Fruit fly (Drosophila melanogaster) whole organism, embryonic: ENCODE measurements around the gene vih.

Experiments used
- C15 ChIP-seq: fragments of 200-800 bp; sonication (Bioruptor generic); IDR thresholded peaks from 3 replicates; pipeline ENCODE4 v1.3.6; 2022; ENCODE audit warnings: missing biosample characterization, missing genetic modification characterization
- CG10321 ChIP-seq: fragments of 200-800 bp; sonication (Bioruptor generic); IDR thresholded peaks from 2 replicates; pipeline ENCODE4 v1.3.6; 2022; ENCODE audit warnings: missing biosample characterization, missing genetic modification characterization
- CG10959 ChIP-seq: fragments of 200-800 bp; sonication (Bioruptor generic); IDR thresholded peaks from 2 replicates; pipeline ENCODE4 v1.3.6; 2022; ENCODE audit warnings: missing biosample characterization, missing genetic modification characterization
- CG11456 ChIP-seq: fragments of 200-800 bp; sonication (Bioruptor generic); IDR thresholded peaks from 3 replicates; pipeline ENCODE4 v1.3.6; 2022; ENCODE audit warnings: missing biosample characterization, missing genetic modification characterization
- CG12744 ChIP-seq: fragments of 200-800 bp; sonication (Bioruptor generic); optimal IDR thresholded peaks from 2 replicates; lab custom pipeline; 2016; ENCODE audit warnings: missing biosample characterization, missing genetic modification characterization
- CG14014 ChIP-seq: fragments of 200-800 bp; sonication (Bioruptor generic); IDR thresholded peaks from 2 replicates; pipeline ENCODE4 v1.3.6; 2022; ENCODE audit warnings: missing biosample characterization, missing genetic modification characterization
- CG15011 ChIP-seq: fragments of 200-800 bp; sonication (Bioruptor generic); optimal IDR thresholded peaks from 3 replicates; lab custom pipeline; 2018; ENCODE audit warnings: missing biosample characterization, mild to moderate bottlenecking, missing genetic modification characterization
- CG15479 ChIP-seq: fragments of 200-800 bp; sonication (Bioruptor generic); optimal IDR thresholded peaks from 3 replicates; lab custom pipeline; 2019; ENCODE audit warnings: missing biosample characterization, mild to moderate bottlenecking, missing genetic modification characterization, moderate library complexity
- CG1647 ChIP-seq: fragments of 200-800 bp; sonication (Bioruptor generic); optimal IDR thresholded peaks from 3 replicates; lab custom pipeline; 2016; ENCODE audit warnings: missing biosample characterization, missing genetic modification characterization
- CG18011 ChIP-seq: fragments of 200-800 bp; sonication (Bioruptor generic); optimal IDR thresholded peaks from 2 replicates; lab custom pipeline; 2017; ENCODE audit warnings: missing biosample characterization, missing genetic modification characterization, mild to moderate bottlenecking, moderate library complexity, missing genotype
- CG2202 ChIP-seq: fragments of 200-800 bp; sonication (Bioruptor generic); optimal IDR thresholded peaks from 2 replicates; lab custom pipeline; 2018; ENCODE audit warnings: missing biosample characterization, mild to moderate bottlenecking, missing genetic modification characterization
- CG30020 ChIP-seq: fragments of 200-800 bp; optimal IDR thresholded peaks from 2 replicates; lab custom pipeline; 2019; ENCODE audit warnings: missing biosample characterization, mild to moderate bottlenecking, missing genetic modification characterization, moderate library complexity
- CG3995 ChIP-seq: fragments of 200-800 bp; sonication (Bioruptor generic); optimal IDR thresholded peaks from 3 replicates; lab custom pipeline; 2016; ENCODE audit warnings: missing biosample characterization, missing genetic modification characterization
- CG4282 ChIP-seq: fragments of 200-800 bp; sonication (Bioruptor generic); optimal IDR thresholded peaks from 2 replicates; lab custom pipeline; 2016; ENCODE audit warnings: missing biosample characterization, missing genetic modification characterization
- CG6254 ChIP-seq: fragments of 200-800 bp; sonication (Bioruptor generic); optimal IDR thresholded peaks from 3 replicates; lab custom pipeline; 2017; ENCODE audit warnings: mild to moderate bottlenecking, missing biosample characterization, missing genetic modification reagents, missing genetic modification characterization
- CG6683 ChIP-seq: fragments of 200-800 bp; sonication (Bioruptor generic); optimal IDR thresholded peaks from 2 replicates; lab custom pipeline; 2017; ENCODE audit warnings: missing biosample characterization, mild to moderate bottlenecking, missing genetic modification characterization, missing genetic modification reagents
- CG6813 ChIP-seq: fragments of 200-800 bp; sonication (Bioruptor generic); optimal IDR thresholded peaks from 2 replicates; lab custom pipeline; 2017; ENCODE audit warnings: missing biosample characterization, missing genetic modification characterization, mild to moderate bottlenecking, moderate library complexity, missing genetic modification reagents
- CG6854 ChIP-seq: fragments of 200-800 bp; sonication (Bioruptor generic); optimal IDR thresholded peaks from 3 replicates; lab custom pipeline; 2017; ENCODE audit warnings: missing biosample characterization, mild to moderate bottlenecking, missing genetic modification characterization
- CkIIα-i1 ChIP-seq: fragments of 200-800 bp; sonication (Bioruptor generic); IDR thresholded peaks from 2 replicates; pipeline ENCODE4 v1.3.6; 2022; ENCODE audit warnings: missing biosample characterization, missing genetic modification characterization
- D ChIP-seq, 2 experiments: fragments of 200-800 bp in 1 of 2; fragments of >200 bp in 1 of 2; sonication (Bioruptor generic) in 1 of 2; optimal IDR thresholded peaks; 2 replicates in 1 of 2; 3 replicates in 1 of 2; lab custom pipeline; 2017; ENCODE audit warnings: mild to moderate bottlenecking in 1 of 2, missing biosample characterization in 1 of 2, missing genetic modification characterization in 1 of 2, missing genetic modification reagents in 1 of 2
- Dfd ChIP-seq, 2 experiments: fragments of >200 bp; optimal IDR thresholded peaks; 2 replicates each; lab custom pipeline; 2017; ENCODE audit warnings: missing biosample characterization in 2 of 2, missing genetic modification characterization in 2 of 2
- Dip3 ChIP-seq: fragments of 200-800 bp; sonication (Bioruptor generic); optimal IDR thresholded peaks from 3 replicates; lab custom pipeline; 2016; ENCODE audit warnings: missing biosample characterization, missing genetic modification characterization
- Dll ChIP-seq: fragments of 200-800 bp; sonication (Bioruptor generic); IDR thresholded peaks from 4 replicates; pipeline ENCODE4 v1.3.6; 2022; ENCODE audit warnings: missing biosample characterization, missing genetic modification characterization; ENCODE audit not compliant: partially characterized antibody
- Lhr ChIP-seq: fragments of 200-800 bp; sonication (Bioruptor generic); optimal IDR thresholded peaks from 3 replicates; lab custom pipeline; 2017; ENCODE audit warnings: mild to moderate bottlenecking, missing biosample characterization, missing genetic modification reagents, missing genetic modification characterization
- Lim3 ChIP-seq: fragments of 200-800 bp; sonication (Bioruptor generic); IDR thresholded peaks from 2 replicates; pipeline ENCODE4 v1.3.6; 2022; ENCODE audit warnings: missing biosample characterization, missing genetic modification characterization
- Max ChIP-seq: fragments of 200-800 bp; sonication (Bioruptor generic); optimal IDR thresholded peaks from 2 replicates; lab custom pipeline; 2016; ENCODE audit warnings: missing biosample characterization, mild to moderate bottlenecking, missing genetic modification characterization
- NC2α ChIP-seq: fragments of 200-800 bp; sonication (Bioruptor generic); optimal IDR thresholded peaks from 2 replicates; lab custom pipeline; 2016; ENCODE audit warnings: missing biosample characterization, missing genetic modification characterization
- Nf-YC ChIP-seq: fragments of 200-800 bp; optimal IDR thresholded peaks from 3 replicates; lab custom pipeline; 2019; ENCODE audit warnings: missing biosample characterization, mild to moderate bottlenecking, missing genetic modification characterization, moderate library complexity
- NfI ChIP-seq: fragments of 200-800 bp; sonication (Bioruptor generic); optimal IDR thresholded peaks from 3 replicates; lab custom pipeline; 2018; ENCODE audit warnings: missing biosample characterization, mild to moderate bottlenecking, missing genetic modification characterization, moderate library complexity
- Poxn ChIP-seq: fragments of 200-800 bp; sonication (Bioruptor generic); IDR thresholded peaks from 2 replicates; pipeline ENCODE4 v1.3.6; 2022; ENCODE audit warnings: missing biosample characterization, missing genetic modification characterization
- Rx ChIP-seq: fragments of 200-800 bp; sonication (Bioruptor generic); IDR thresholded peaks from 2 replicates; pipeline ENCODE4 v1.3.6; 2022; ENCODE audit warnings: missing biosample characterization, missing genetic modification characterization
- ato ChIP-seq: fragments of 200-800 bp; sonication (Bioruptor generic); IDR thresholded peaks from 2 replicates; pipeline ENCODE4 v1.3.6; 2022; ENCODE audit warnings: missing biosample characterization, missing genetic modification characterization; ENCODE audit not compliant: partially characterized antibody
- bcd ChIP-seq: fragments of 200-800 bp; sonication (Bioruptor generic); optimal IDR thresholded peaks from 2 replicates; lab custom pipeline; 2017; ENCODE audit warnings: missing biosample characterization, mild to moderate bottlenecking, missing genetic modification characterization
- dimm ChIP-seq: fragments of 200-800 bp; sonication (Bioruptor generic); IDR thresholded peaks from 2 replicates; pipeline ENCODE4 v1.3.6; 2022; ENCODE audit warnings: missing biosample characterization, missing genetic modification characterization
- dpn ChIP-seq, 2 experiments: fragments of 200-800 bp; sonication (Bioruptor generic); optimal IDR thresholded peaks; 3 replicates each; lab custom pipeline; 2016; ENCODE audit warnings: missing biosample characterization in 2 of 2, missing genetic modification characterization in 2 of 2
- grau ChIP-seq: fragments of 200-800 bp; optimal IDR thresholded peaks from 3 replicates; lab custom pipeline; 2019; ENCODE audit warnings: missing biosample characterization, mild to moderate bottlenecking, missing genetic modification characterization, moderate library complexity
- ind ChIP-seq: fragments of 200-800 bp; sonication (Bioruptor generic); optimal IDR thresholded peaks from 3 replicates; lab custom pipeline; 2016; ENCODE audit warnings: missing biosample characterization, missing genetic modification characterization
- kah ChIP-seq: fragments of 200-800 bp; sonication (Bioruptor generic); optimal IDR thresholded peaks from 2 replicates; lab custom pipeline; 2018; ENCODE audit warnings: missing biosample characterization, mild to moderate bottlenecking, missing genetic modification characterization
- nerfin-1 ChIP-seq: fragments of 200-800 bp; sonication (Bioruptor generic); optimal IDR thresholded peaks from 3 replicates; lab custom pipeline; 2019; ENCODE audit warnings: missing biosample characterization, mild to moderate bottlenecking, missing genetic modification characterization, moderate library complexity
- phol ChIP-seq: fragments of 200-800 bp; sonication (Bioruptor generic); optimal IDR thresholded peaks from 3 replicates; lab custom pipeline; 2018; ENCODE audit warnings: missing biosample characterization, mild to moderate bottlenecking, missing genetic modification characterization, moderate library complexity
- pum ChIP-seq: fragments of 200-800 bp; sonication (Bioruptor generic); optimal IDR thresholded peaks from 2 replicates; lab custom pipeline; 2016; ENCODE audit warnings: missing biosample characterization, missing genetic modification characterization
- repo ChIP-seq: fragments of 200-800 bp; sonication (Bioruptor generic); optimal IDR thresholded peaks from 2 replicates; lab custom pipeline; 2016; ENCODE audit warnings: missing biosample characterization, missing genetic modification characterization
- rib ChIP-seq: fragments of 200-800 bp; sonication (Bioruptor generic); IDR thresholded peaks from 2 replicates; pipeline ENCODE4 v1.3.6; 2022; ENCODE audit warnings: missing biosample characterization, missing genetic modification characterization
- scrt ChIP-seq: fragments of 200-800 bp; sonication (Bioruptor generic); optimal IDR thresholded peaks from 2 replicates; lab custom pipeline; 2018; ENCODE audit warnings: missing biosample characterization, mild to moderate bottlenecking, missing genetic modification characterization, moderate library complexity
- slp2 ChIP-seq: fragments of 200-800 bp; sonication (Bioruptor generic); optimal IDR thresholded peaks from 2 replicates; lab custom pipeline; 2016; ENCODE audit warnings: missing biosample characterization, missing genetic modification characterization
- sqz ChIP-seq: fragments of 200-800 bp; sonication (Bioruptor generic); optimal IDR thresholded peaks from 3 replicates; lab custom pipeline; 2018; ENCODE audit warnings: missing biosample characterization, mild to moderate bottlenecking, missing genetic modification characterization
- unc-4 ChIP-seq: fragments of 200-800 bp; sonication (Bioruptor generic); IDR thresholded peaks from 2 replicates; pipeline ENCODE4 v1.3.6; 2022; ENCODE audit warnings: missing biosample characterization, missing genetic modification characterization; ENCODE audit not compliant: partially characterized antibody
- vvl ChIP-seq: fragments of 200-800 bp; sonication (Bioruptor generic); IDR thresholded peaks from 2 replicates; pipeline ENCODE4 v1.3.6; 2022; ENCODE audit warnings: missing biosample characterization, missing genetic modification characterization
- z ChIP-seq: fragments of 200-800 bp; sonication (Bioruptor generic); IDR thresholded peaks from 3 replicates; pipeline ENCODE4 v1.3.6; 2022; ENCODE audit warnings: missing biosample characterization, missing genetic modification characterization
- zf30C ChIP-seq: fragments of 200-800 bp; sonication (Bioruptor generic); optimal IDR thresholded peaks from 3 replicates; lab custom pipeline; 2018; ENCODE audit warnings: missing biosample characterization, mild to moderate bottlenecking, missing genetic modification characterization

vih gene

DNA sequence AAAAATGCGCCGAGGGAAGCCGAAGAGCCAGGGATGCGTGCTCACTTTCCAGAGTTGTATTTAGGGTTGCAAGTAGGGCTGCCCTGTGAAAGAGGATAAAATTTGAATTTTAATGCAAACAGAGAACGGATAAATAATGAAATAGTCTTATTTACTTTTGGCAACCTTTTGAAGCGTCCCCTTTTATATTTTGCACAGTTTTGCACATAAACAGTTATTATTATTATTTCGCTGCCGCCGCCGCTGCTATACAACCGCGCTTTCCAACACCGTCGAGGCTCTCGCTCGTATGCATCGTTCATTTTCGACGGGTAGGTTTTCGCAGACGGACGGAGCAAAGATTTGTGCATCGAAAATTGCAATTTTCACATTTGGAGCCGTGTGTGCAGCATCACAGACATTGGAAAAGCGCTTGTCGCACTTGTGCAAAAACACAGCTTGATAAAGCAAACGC lies 10.7 kb downstream of the vih start, which contains the start of the genes sti and tral (continued):
- TF ChIP-seq CG6254 (GFP tag; lab: Kevin White, UChicago) (peak; percentile 71), CG6854 (GFP tag; lab: Kevin White, UChicago) (peak; percentile 58), Lhr (GFP tag; lab: Kevin White, UChicago) (peak; percentile 79), scrt (GFP tag; lab: Kevin White, UChicago) (peak; percentile 68), CG6683 (GFP tag; lab: Kevin White, UChicago) (peak; percentile 64), nerfin-1 (tag; lab: Kevin White, UChicago) (peak; percentile 81), grau (peak; percentile 80), Rx (GFP tag; lab: Robert Waterston, UW) (peak; percentile 79), rib (GFP tag; lab: Robert Waterston, UW) (peak; percentile 85), CG6813 (GFP tag; lab: Kevin White, UChicago) (peak; percentile 72), ato (GFP tag; lab: Robert Waterston, UW) (no peak), phol (tag; lab: Kevin White, UChicago) (peak; percentile 88), CG14014 (GFP tag; lab: Robert Waterston, UW) (peak; percentile 87), z (GFP tag; lab: Robert Waterston, UW) (no peak), CG15479 (peak; percentile 43), CkIIα-i1 (GFP tag; lab: Robert Waterston, UW) (no peak), kah (GFP tag; lab: Kevin White, UChicago) (peak; percentile 36), D (optimal IDR thresholded peaks at IDR 0.05; lab: Kevin White, UChicago) (peak; percentile 33), D (GFP tag; optimal IDR thresholded peaks at IDR 0.05; lab: Kevin White, UChicago) (peak; percentile 64), repo (peak; percentile 86), dpn (GFP tag; optimal IDR thresholded peaks at IDR 0.05; lab: Kevin White, UChicago) (peak; percentile 93 to 96), Max (GFP tag; lab: Kevin White, UChicago) (peak; percentile 88), Dll (GFP tag; lab: Robert Waterston, UW) (peak; percentile 31; the same call in 2 of the 4 replicates), Dfd (GFP tag; optimal IDR thresholded peaks at IDR 0.05; lab: Kevin White, UChicago) (no peak), CG10321 (GFP tag; lab: Robert Waterston, UW) (peak; percentile 57), CG2202 (tag; lab: Kevin White, UChicago) (peak; percentile 72), sqz (GFP tag; lab: Kevin White, UChicago) (peak; percentile 79), dimm (GFP tag; lab: Robert Waterston, UW) (0 out of 2 replicates have a peak, but pooled peaks have one; percentile 10), Dip3 (peak; percentile 95), CG10959 (peak; percentile 72), zf30C (GFP tag; lab: Kevin White, UChicago) (peak; percentile 18), NfI (GFP tag; lab: Kevin White, UChicago) (peak; percentile 91), Poxn (GFP tag; lab: Robert Waterston, UW) (peak; percentile 76), Lim3 (GFP tag; lab: Robert Waterston, UW) (no peak), CG18011 (GFP tag; lab: Kevin White, UChicago) (peak; percentile 82), vvl (GFP tag; lab: Robert Waterston, UW) (peak; percentile 92), CG15011 (GFP tag; lab: Kevin White, UChicago) (peak; percentile 70), C15 (no peak), pum (peak; percentile 95), slp2 (peak; percentile 90), CG3995 (GFP tag; lab: Kevin White, UChicago) (peak; percentile 66), ind (GFP tag; lab: Kevin White, UChicago) (peak; percentile 91), CG1647 (GFP tag; lab: Kevin White, UChicago) (peak; percentile 95), CG4282 (GFP tag; lab: Kevin White, UChicago) (peak; percentile 90), Nf-YC (tag; lab: Kevin White, UChicago) (peak; percentile 85), bcd (GFP tag; lab: Kevin White, UChicago) (peak; percentile 89), CG11456 (GFP tag; lab: Robert Waterston, UW) (peak; percentile 93), unc-4 (peak; percentile 21; the same call in 1 of the 2 replicates), CG12744 (GFP tag; lab: Kevin White, UChicago) (peak; percentile 90), CG30020 (tag; lab: Kevin White, UChicago) (peak; percentile 75), NC2α (GFP tag; lab: Kevin White, UChicago) (peak; percentile 89)
